Worm (Caenorhabditis elegans) whole organism, mixed stage, embryonic: ENCODE data around the gene C28G1.10.
A peak's percentile ranks its signal among the peaks of the same experiment; 100 is the strongest.

ENCODE experiments used
- M03D4.4 ChIP-seq: sonication (generic microtip); optimal IDR thresholded peaks from 2 replicates; lab custom pipeline; 2017; ENCODE audit warnings: mild to moderate bottlenecking, missing genetic modification characterization, missing compliant biosample characterization
- bed-3 ChIP-seq: fragments of 200-800 bp; sonication (Bioruptor generic); optimal IDR thresholded peaks from 3 replicates; lab custom pipeline; 2018; ENCODE audit warnings: mild to moderate bottlenecking, missing genetic modification characterization, moderate library complexity, missing compliant biosample characterization
- blmp-1 ChIP-seq: fragments of 150-350 bp; optimal IDR thresholded peaks from 2 replicates; lab custom pipeline; 2014; ENCODE audit warnings: missing biosample characterization, missing genetic modification characterization
- ceh-39 ChIP-seq: fragments of 150-350 bp; optimal IDR thresholded peaks from 2 replicates; lab custom pipeline; 2014; ENCODE audit warnings: missing biosample characterization, missing genetic modification characterization
- ceh-43 ChIP-seq: fragments of 200-800 bp; sonication (Bioruptor generic); optimal IDR thresholded peaks from 2 replicates; lab custom pipeline; 2018; ENCODE audit warnings: mild to moderate bottlenecking, missing genetic modification characterization, moderate library complexity, missing compliant biosample characterization
- ceh-83 ChIP-seq: fragments of 200-800 bp; sonication (Bioruptor generic); optimal IDR thresholded peaks from 2 replicates; lab custom pipeline; 2018; ENCODE audit warnings: mild to moderate bottlenecking, missing genetic modification characterization, missing compliant biosample characterization
- ces-1 ChIP-seq: fragments of 150-350 bp; optimal IDR thresholded peaks from 2 replicates; lab custom pipeline; 2014; ENCODE audit warnings: missing biosample characterization, missing genetic modification reagents, missing genetic modification characterization
- cnd-1 ChIP-seq: fragments of 200-800 bp; sonication (Bioruptor generic); optimal IDR thresholded peaks from 2 replicates; lab custom pipeline; 2018; ENCODE audit warnings: mild to moderate bottlenecking, missing genetic modification characterization, missing compliant biosample characterization
- drap-1 ChIP-seq: fragments of 200-800 bp; sonication (Bioruptor generic); optimal IDR thresholded peaks from 3 replicates; lab custom pipeline; 2018; ENCODE audit warnings: mild to moderate bottlenecking, missing genetic modification characterization, missing compliant biosample characterization
- elt-1 ChIP-seq: sonication (generic microtip); optimal IDR thresholded peaks from 2 replicates; lab custom pipeline; 2017; ENCODE audit warnings: missing genetic modification characterization, mild to moderate bottlenecking, missing compliant biosample characterization, antibody characterized with exemption, moderate library complexity, borderline replicate concordance; ENCODE audit not compliant: insufficient read depth
- elt-3 ChIP-seq: fragments of 150-350 bp; optimal IDR thresholded peaks from 2 replicates; lab custom pipeline; 2014; ENCODE audit warnings: missing biosample characterization, missing genetic modification characterization
- flh-1 ChIP-seq: fragments of 200-800 bp; sonication (Bioruptor generic); optimal IDR thresholded peaks from 2 replicates; lab custom pipeline; 2018; ENCODE audit warnings: mild to moderate bottlenecking, missing genetic modification characterization, moderate library complexity, missing compliant biosample characterization
- ham-2 ChIP-seq: fragments of 200-800 bp; sonication (Bioruptor generic); optimal IDR thresholded peaks from 2 replicates; lab custom pipeline; 2018; ENCODE audit warnings: mild to moderate bottlenecking, missing genetic modification characterization, missing compliant biosample characterization
- hlh-1 ChIP-seq: fragments of 150-350 bp; optimal IDR thresholded peaks from 2 replicates; lab custom pipeline; 2014; ENCODE audit warnings: missing biosample characterization, missing genetic modification reagents, missing genetic modification characterization
- lin-13 ChIP-seq: fragments of 150-350 bp; optimal IDR thresholded peaks from 2 replicates; lab custom pipeline; 2014; ENCODE audit warnings: missing biosample characterization, missing genetic modification characterization
- lin-32 ChIP-seq: fragments of 200-800 bp; sonication (Bioruptor generic); optimal IDR thresholded peaks from 2 replicates; lab custom pipeline; 2018; ENCODE audit warnings: mild to moderate bottlenecking, missing genetic modification characterization, missing compliant biosample characterization
- lsy-2 ChIP-seq: fragments of 150-350 bp; optimal IDR thresholded peaks from 2 replicates; lab custom pipeline; 2014; ENCODE audit warnings: missing biosample characterization, missing genetic modification characterization
- mab-5 ChIP-seq: fragments of 150-350 bp; optimal IDR thresholded peaks from 2 replicates; lab custom pipeline; 2014; ENCODE audit warnings: missing biosample characterization, missing genetic modification characterization
- mep-1 ChIP-seq: fragments of 150-350 bp; optimal IDR thresholded peaks from 2 replicates; lab custom pipeline; 2017; ENCODE audit warnings: missing biosample characterization, missing genetic modification reagents, missing genetic modification characterization, inconsistent platforms
- mls-2 ChIP-seq: sonication (generic microtip); optimal IDR thresholded peaks from 2 replicates; lab custom pipeline; 2016; ENCODE audit warnings: mild to moderate bottlenecking, missing genetic modification characterization, moderate library complexity, missing compliant biosample characterization
- nhr-12 ChIP-seq: fragments of 150-350 bp; optimal IDR thresholded peaks from 2 replicates; lab custom pipeline; 2014; ENCODE audit warnings: missing biosample characterization, missing genetic modification characterization
- nhr-2 ChIP-seq: fragments of 150-350 bp; optimal IDR thresholded peaks from 2 replicates; lab custom pipeline; 2014; ENCODE audit warnings: missing biosample characterization, missing genetic modification characterization
- nhr-237 ChIP-seq: fragments of 150-350 bp; optimal IDR thresholded peaks from 2 replicates; lab custom pipeline; 2014; ENCODE audit warnings: missing biosample characterization, missing genetic modification characterization
- nhr-28 ChIP-seq: fragments of 150-350 bp; optimal IDR thresholded peaks from 2 replicates; lab custom pipeline; 2014; ENCODE audit warnings: missing biosample characterization, missing genetic modification characterization
- nhr-76 ChIP-seq: sonication (generic microtip); optimal IDR thresholded peaks from 2 replicates; lab custom pipeline; 2017; ENCODE audit warnings: missing biosample characterization, missing genetic modification characterization
- pha-4 ChIP-seq: fragments of 150-350 bp; optimal IDR thresholded peaks from 2 replicates; lab custom pipeline; 2018; ENCODE audit warnings: missing biosample characterization, missing genetic modification reagents, missing genetic modification characterization
- sem-2 ChIP-seq: fragments of 200-800 bp; sonication (Bioruptor generic); optimal IDR thresholded peaks from 2 replicates; lab custom pipeline; 2018; ENCODE audit warnings: mild to moderate bottlenecking, missing genetic modification characterization, missing compliant biosample characterization
- snpc-4 ChIP-seq: fragments of 150-350 bp; optimal IDR thresholded peaks from 2 replicates; lab custom pipeline; 2014; ENCODE audit warnings: missing biosample characterization, missing genetic modification characterization
- sptf-1 ChIP-seq: sonication (generic microtip); optimal IDR thresholded peaks from 2 replicates; lab custom pipeline; 2017; ENCODE audit warnings: mild to moderate bottlenecking, missing genetic modification characterization, moderate library complexity, missing compliant biosample characterization
- tbx-8 ChIP-seq: fragments of 200-800 bp; sonication (Bioruptor generic); optimal IDR thresholded peaks from 2 replicates; lab custom pipeline; 2018; ENCODE audit warnings: mild to moderate bottlenecking, missing genetic modification characterization, moderate library complexity, missing compliant biosample characterization
- unc-120 ChIP-seq: sonication (generic microtip); optimal IDR thresholded peaks from 2 replicates; lab custom pipeline; 2017; ENCODE audit warnings: missing genetic modification characterization, missing compliant biosample characterization; ENCODE audit not compliant: poor library complexity, severe bottlenecking
- unc-39 ChIP-seq: fragments of 150-350 bp; optimal IDR thresholded peaks from 2 replicates; lab custom pipeline; 2014; ENCODE audit warnings: missing biosample characterization, missing genetic modification characterization
- unc-62 ChIP-seq: fragments of 150-350 bp; optimal IDR thresholded peaks from 2 replicates; lab custom pipeline; 2014; ENCODE audit warnings: missing biosample characterization, missing genetic modification reagents, missing genetic modification characterization
- zip-8 ChIP-seq: fragments of 150-350 bp; optimal IDR thresholded peaks from 2 replicates; lab custom pipeline; 2014; ENCODE audit warnings: missing biosample characterization, missing genetic modification characterization
- ztf-11 ChIP-seq: fragments of 150-350 bp; optimal IDR thresholded peaks from 2 replicates; lab custom pipeline; 2014; ENCODE audit warnings: missing biosample characterization, missing genetic modification characterization

C28G1.10 gene

ce11 chrX:8817929-8818328 is 29.0 kb upstream of the C28G1.10 start:
- no peak for TF ChIP-seq ceh-43 (GFP tag; lab: Kevin White, UChicago)
- peak; percentile 50 for TF ChIP-seq sem-2 (GFP tag; lab: Kevin White, UChicago)
- no peak for TF ChIP-seq blmp-1 (tag; lab: Kevin White, UChicago)
- TF ChIP-seq mab-5 (tag; lab: Kevin White, UChicago) = no peak
- no peak for TF ChIP-seq ham-2 (GFP tag; lab: Kevin White, UChicago)
- TF ChIP-seq lin-32 (GFP tag; lab: Kevin White, UChicago) = peak; percentile 17
- TF ChIP-seq nhr-2 (tag; lab: Kevin White, UChicago) = no peak
- TF ChIP-seq ceh-83 (GFP tag; lab: Kevin White, UChicago) = peak; percentile 46
- TF ChIP-seq unc-120 (tag; lab: Kevin White, UChicago) = no peak
- TF ChIP-seq hlh-1 (tag; lab: Kevin White, UChicago) = no peak
- TF ChIP-seq snpc-4 (tag; lab: Kevin White, UChicago) = no peak
- TF ChIP-seq nhr-12 (tag; lab: Kevin White, UChicago) = no peak
- TF ChIP-seq nhr-76 (tag; lab: Kevin White, UChicago) = no peak
- TF ChIP-seq nhr-28 = no peak
- no peak for TF ChIP-seq unc-62 (GFP tag; lab: Kevin White, UChicago)
- TF ChIP-seq mep-1 (tag; lab: Kevin White, UChicago) = no peak
- no peak for TF ChIP-seq ztf-11 (tag; lab: Kevin White, UChicago)
- no peak for TF ChIP-seq elt-1 (tag; lab: Kevin White, UChicago)
- peak; percentile 50 for TF ChIP-seq drap-1 (GFP tag; lab: Kevin White, UChicago)
- peak; percentile 38 for TF ChIP-seq cnd-1 (tag; lab: Kevin White, UChicago)
- no peak for TF ChIP-seq ceh-39 (tag; lab: Kevin White, UChicago)
- no peak for TF ChIP-seq flh-1 (GFP tag; lab: Kevin White, UChicago)
- TF ChIP-seq zip-8 (tag; lab: Kevin White, UChicago) = no peak
- peak; percentile 48 for TF ChIP-seq sptf-1 (tag; lab: Kevin White, UChicago)
- TF ChIP-seq tbx-8 (GFP tag; lab: Kevin White, UChicago) = peak; percentile 20
- TF ChIP-seq pha-4 (tag; lab: Kevin White, UChicago) = peak; percentile 71
- TF ChIP-seq lsy-2 (tag; lab: Kevin White, UChicago) = no peak
- no peak for TF ChIP-seq lin-13
- no peak for TF ChIP-seq nhr-237 (tag; lab: Kevin White, UChicago)
- peak; percentile 9 for TF ChIP-seq mls-2 (tag; lab: Kevin White, UChicago)
- TF ChIP-seq elt-3 (tag; lab: Kevin White, UChicago) = no peak
- TF ChIP-seq ces-1 (GFP tag; lab: Kevin White, UChicago) = no peak
- TF ChIP-seq bed-3 (GFP tag; lab: Kevin White, UChicago) = no peak
- peak; percentile 34 for TF ChIP-seq M03D4.4 (tag; lab: Kevin White, UChicago)
- no peak for TF ChIP-seq unc-39

ce11 chrX:8819815-8820415 is 27.0 kb upstream of the C28G1.10 start:
- TF ChIP-seq nhr-76 (tag; lab: Kevin White, UChicago) = no peak
- no peak for TF ChIP-seq elt-3 (tag; lab: Kevin White, UChicago)
- no peak for TF ChIP-seq nhr-237 (tag; lab: Kevin White, UChicago)
- TF ChIP-seq nhr-28 = no peak
- TF ChIP-seq nhr-2 (tag; lab: Kevin White, UChicago) = no peak
- no peak for TF ChIP-seq zip-8 (tag; lab: Kevin White, UChicago)
- TF ChIP-seq hlh-1 (tag; lab: Kevin White, UChicago) = no peak
- no peak for TF ChIP-seq ham-2 (GFP tag; lab: Kevin White, UChicago)
- TF ChIP-seq unc-62 (GFP tag; lab: Kevin White, UChicago) = no peak
- TF ChIP-seq unc-120 (tag; lab: Kevin White, UChicago) = no peak

ce11 chrX:8820643-8821042 is 26.3 kb upstream of the C28G1.10 start:
- TF ChIP-seq ceh-39 (tag; lab: Kevin White, UChicago) = no peak
- no peak for TF ChIP-seq unc-39
- no peak for TF ChIP-seq flh-1 (GFP tag; lab: Kevin White, UChicago)
- no peak for TF ChIP-seq M03D4.4 (tag; lab: Kevin White, UChicago)
- no peak for TF ChIP-seq lin-13
- no peak for TF ChIP-seq ces-1 (GFP tag; lab: Kevin White, UChicago)
- no peak for TF ChIP-seq unc-62 (GFP tag; lab: Kevin White, UChicago)
- TF ChIP-seq mls-2 (tag; lab: Kevin White, UChicago) = no peak
- TF ChIP-seq elt-3 (tag; lab: Kevin White, UChicago) = no peak
- no peak for TF ChIP-seq hlh-1 (tag; lab: Kevin White, UChicago)
- TF ChIP-seq ham-2 (GFP tag; lab: Kevin White, UChicago) = no peak
- TF ChIP-seq nhr-76 (tag; lab: Kevin White, UChicago) = no peak
- no peak for TF ChIP-seq ztf-11 (tag; lab: Kevin White, UChicago)
- TF ChIP-seq blmp-1 (tag; lab: Kevin White, UChicago) = no peak
- no peak for TF ChIP-seq nhr-237 (tag; lab: Kevin White, UChicago)
- no peak for TF ChIP-seq zip-8 (tag; lab: Kevin White, UChicago)
- TF ChIP-seq cnd-1 (tag; lab: Kevin White, UChicago) = no peak
- TF ChIP-seq snpc-4 (tag; lab: Kevin White, UChicago) = no peak
- TF ChIP-seq mep-1 (tag; lab: Kevin White, UChicago) = no peak
- no peak for TF ChIP-seq mab-5 (tag; lab: Kevin White, UChicago)
